Worm (Caenorhabditis elegans) whole organism, L3 larva: ENCODE results near the gene gpa-3.
A peak's percentile ranks its signal among the peaks of the same experiment; 100 is the strongest.

Experiments used
- R02D3.7 ChIP-seq: fragments of 150-350 bp; optimal IDR thresholded peaks from 2 replicates; lab custom pipeline; 2014; ENCODE audit warnings: missing biosample characterization, missing genetic modification characterization
- ZK546.5 ChIP-seq: sonication (generic microtip); optimal IDR thresholded peaks from 2 replicates; lab custom pipeline; 2017; ENCODE audit warnings: missing biosample characterization, missing genetic modification characterization
- ama-1 ChIP-seq: fragments of 150-350 bp; optimal IDR thresholded peaks from 2 replicates; lab custom pipeline; 2018
- ceh-16 ChIP-seq: sonication (generic microtip); optimal IDR thresholded peaks from 2 replicates; lab custom pipeline; 2017; ENCODE audit warnings: missing biosample characterization, missing genetic modification characterization
- ceh-82 ChIP-seq: fragments of 150-350 bp; optimal IDR thresholded peaks from 2 replicates; lab custom pipeline; 2014; ENCODE audit warnings: missing biosample characterization, missing genetic modification characterization
- ceh-9 ChIP-seq: sonication (generic microtip); optimal IDR thresholded peaks from 2 replicates; lab custom pipeline; 2018; ENCODE audit warnings: missing biosample characterization, missing genetic modification characterization
- daf-12 ChIP-seq: fragments of 150-350 bp; optimal IDR thresholded peaks from 2 replicates; lab custom pipeline; 2014; ENCODE audit warnings: missing biosample characterization, missing genetic modification reagents, missing genetic modification characterization
- egl-27 ChIP-seq: sonication (generic microtip); optimal IDR thresholded peaks from 4 replicates; lab custom pipeline; 2017; ENCODE audit warnings: missing biosample characterization, missing genetic modification reagents, missing genetic modification characterization
- elt-2 ChIP-seq: sonication (generic microtip); optimal IDR thresholded peaks from 2 replicates; lab custom pipeline; 2016; ENCODE audit warnings: missing genetic modification reagents, mild to moderate bottlenecking, missing genetic modification characterization, missing compliant biosample characterization
- elt-3 ChIP-seq, 3 experiments: fragments of 150-350 bp in 1 of 3; sonication (generic microtip) in 2 of 3; optimal IDR thresholded peaks; 2 replicates in 2 of 3; 4 replicates in 1 of 3; lab custom pipeline; 2014 to 2017; ENCODE audit warnings: missing biosample characterization in 3 of 3, missing genetic modification characterization in 3 of 3
- eor-1 ChIP-seq, 2 experiments: fragments of 150-350 bp; optimal IDR thresholded peaks; 2 replicates each; lab custom pipeline; 2014 to 2018; ENCODE audit warnings: missing biosample characterization in 2 of 2, missing genetic modification characterization in 2 of 2
- fkh-10 ChIP-seq: sonication (generic microtip); optimal IDR thresholded peaks from 2 replicates; lab custom pipeline; 2017; ENCODE audit warnings: missing biosample characterization, missing genetic modification reagents, missing genetic modification characterization
- fkh-2 ChIP-seq: fragments of 150-350 bp; optimal IDR thresholded peaks from 2 replicates; lab custom pipeline; 2014; ENCODE audit warnings: missing biosample characterization, missing genetic modification reagents, missing genetic modification characterization
- fos-1 ChIP-seq: fragments of 150-350 bp; optimal IDR thresholded peaks from 2 replicates; lab custom pipeline; 2014; ENCODE audit warnings: missing biosample characterization, missing genetic modification characterization
- hmg-11 ChIP-seq: sonication (generic microtip); optimal IDR thresholded peaks from 2 replicates; lab custom pipeline; 2016; ENCODE audit warnings: missing genetic modification characterization, missing compliant biosample characterization
- jun-1 ChIP-seq: fragments of 150-350 bp; optimal IDR thresholded peaks from 2 replicates; lab custom pipeline; 2014; ENCODE audit warnings: missing biosample characterization, missing genetic modification reagents, missing genetic modification characterization
- lin-15B ChIP-seq: fragments of 150-350 bp; optimal IDR thresholded peaks from 2 replicates; lab custom pipeline; 2014; ENCODE audit warnings: missing biosample characterization, missing genetic modification characterization
- lin-39 ChIP-seq: fragments of 150-350 bp; optimal IDR thresholded peaks from 2 replicates; lab custom pipeline; 2018; ENCODE audit warnings: missing biosample characterization, missing genetic modification reagents, missing genetic modification characterization
- lsy-12 ChIP-seq: sonication (generic microtip); optimal IDR thresholded peaks from 2 replicates; lab custom pipeline; 2016; ENCODE audit warnings: mild to moderate bottlenecking, missing genetic modification characterization, missing compliant biosample characterization
- nhr-23 ChIP-seq: fragments of 150-350 bp; optimal IDR thresholded peaks from 2 replicates; lab custom pipeline; 2014; ENCODE audit warnings: missing biosample characterization, missing genetic modification reagents, missing genetic modification characterization
- nhr-237 ChIP-seq: fragments of 150-350 bp; optimal IDR thresholded peaks from 2 replicates; lab custom pipeline; 2014; ENCODE audit warnings: missing biosample characterization, missing genetic modification characterization
- nhr-25 ChIP-seq: sonication (generic microtip); optimal IDR thresholded peaks from 2 replicates; lab custom pipeline; 2017; ENCODE audit warnings: missing biosample characterization, missing genetic modification characterization
- nhr-28 ChIP-seq: fragments of 150-350 bp; optimal IDR thresholded peaks from 2 replicates; lab custom pipeline; 2014; ENCODE audit warnings: missing biosample characterization, missing genetic modification characterization
- nhr-43 ChIP-seq: sonication (generic microtip); optimal IDR thresholded peaks from 2 replicates; lab custom pipeline; 2016; ENCODE audit warnings: mild to moderate bottlenecking, missing genetic modification characterization, missing compliant biosample characterization; ENCODE audit not compliant: poor library complexity, severe bottlenecking
- nhr-67 ChIP-seq: fragments of 150-350 bp; optimal IDR thresholded peaks from 2 replicates; lab custom pipeline; 2014; ENCODE audit warnings: missing biosample characterization, missing genetic modification characterization
- nhr-77 ChIP-seq: fragments of 150-350 bp; optimal IDR thresholded peaks from 2 replicates; lab custom pipeline; 2014; ENCODE audit warnings: missing biosample characterization, missing genetic modification characterization
- pha-4 ChIP-seq: fragments of 150-350 bp; optimal IDR thresholded peaks from 2 replicates; lab custom pipeline; 2014; ENCODE audit warnings: missing biosample characterization, missing genetic modification reagents, missing genetic modification characterization
- pqm-1 ChIP-seq: fragments of 150-350 bp; optimal IDR thresholded peaks from 2 replicates; lab custom pipeline; 2017; ENCODE audit warnings: missing biosample characterization, missing genetic modification characterization, inconsistent platforms
- skn-1 ChIP-seq: fragments of 150-350 bp; optimal IDR thresholded peaks from 2 replicates; lab custom pipeline; 2014; ENCODE audit warnings: missing biosample characterization, missing genetic modification characterization
- tbx-2 ChIP-seq: sonication (generic microtip); optimal IDR thresholded peaks from 2 replicates; lab custom pipeline; 2016; ENCODE audit warnings: mild to moderate bottlenecking, missing genetic modification characterization, missing compliant biosample characterization
- unc-39 ChIP-seq: sonication (generic microtip); optimal IDR thresholded peaks from 4 replicates; lab custom pipeline; 2017; ENCODE audit warnings: missing biosample characterization, missing genetic modification characterization
- unc-62 ChIP-seq: fragments of 150-350 bp; sonication (generic microtip); optimal IDR thresholded peaks from 4 replicates; lab custom pipeline; 2014; ENCODE audit warnings: missing biosample characterization, missing genetic modification reagents, missing genetic modification characterization
- zag-1 ChIP-seq: fragments of 150-350 bp; optimal IDR thresholded peaks from 2 replicates; lab custom pipeline; 2014; ENCODE audit warnings: missing biosample characterization, missing genetic modification characterization
- ztf-11 ChIP-seq: fragments of 150-350 bp; optimal IDR thresholded peaks from 2 replicates; lab custom pipeline; 2014; ENCODE audit warnings: missing biosample characterization, missing genetic modification characterization
- ztf-4 ChIP-seq: fragments of 150-350 bp; optimal IDR thresholded peaks from 2 replicates; lab custom pipeline; 2014; ENCODE audit warnings: missing biosample characterization, missing genetic modification characterization

gpa-3 gene

DNA sequence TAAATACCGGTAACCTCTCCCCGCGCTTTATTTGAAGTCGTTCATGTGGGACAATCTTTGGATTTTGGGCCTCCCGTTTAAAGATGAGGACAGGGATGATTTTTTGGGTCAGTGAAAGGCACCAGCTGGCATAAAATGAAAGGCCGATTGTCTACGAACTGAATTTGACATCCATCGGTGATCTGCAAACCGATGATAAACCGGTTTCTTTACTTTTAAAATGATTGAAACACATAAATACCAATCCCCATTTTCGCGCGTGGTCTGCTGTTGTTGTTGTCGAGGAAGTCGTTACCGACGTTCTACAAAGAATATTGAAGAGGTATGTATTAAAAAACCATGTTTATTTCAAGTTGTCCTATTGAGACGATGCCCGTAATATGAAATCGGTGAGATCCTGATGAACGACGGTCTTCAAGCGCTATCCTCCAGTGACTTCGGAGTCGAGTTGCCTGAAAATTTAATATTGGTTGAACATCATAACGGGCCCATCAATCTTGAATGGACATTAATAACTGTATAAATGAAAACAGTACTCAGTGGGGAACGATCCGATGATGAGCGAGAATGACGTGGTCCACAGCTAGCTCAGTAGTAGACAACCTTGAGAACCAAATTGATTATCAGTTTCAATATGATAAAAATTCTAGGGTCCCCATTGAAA, 16.5 kb downstream of the gpa-3 start:
- TF ChIP-seq lin-39 (tag; lab: Kevin White, UChicago) = peak; percentile 34
- TF ChIP-seq ama-1 (lab: Kevin White, UChicago) = peak; percentile 42
- TF ChIP-seq pha-4 (tag; lab: Kevin White, UChicago) = peak; percentile 17
- TF ChIP-seq nhr-43 (tag; lab: Kevin White, UChicago) = peak; percentile 25
- TF ChIP-seq eor-1 (tag; optimal IDR thresholded peaks at IDR 0.05; lab: Kevin White, UChicago) = no peak

DNA sequence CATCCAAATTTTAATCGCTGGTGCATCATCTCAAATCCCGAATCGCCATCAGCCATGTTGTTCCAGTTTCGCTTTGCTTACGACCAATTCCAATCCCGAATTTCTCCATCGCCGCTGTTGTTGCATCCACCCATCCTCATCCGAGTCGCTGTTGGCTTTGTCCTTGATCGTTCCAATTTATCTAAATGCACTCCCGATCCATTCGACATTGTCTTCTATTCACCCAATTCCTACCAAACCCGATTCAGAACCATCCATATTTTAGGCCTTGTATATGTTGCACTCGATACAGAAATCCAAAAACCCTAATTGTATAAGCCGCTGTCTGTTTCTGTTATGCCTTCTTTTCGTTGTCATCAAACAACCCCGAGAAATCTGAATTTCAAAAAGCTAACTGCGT, 19.3 kb downstream of the gpa-3 start:
- TF ChIP-seq ZK546.5 (tag; lab: Kevin White, UChicago) (no peak), nhr-43 (tag; lab: Kevin White, UChicago) (peak; percentile 28), hmg-11 (no peak), nhr-28 (tag; lab: Kevin White, UChicago) (no peak), ceh-82 (tag; lab: Kevin White, UChicago) (no peak), ztf-4 (tag; lab: Kevin White, UChicago) (no peak), ceh-9 (tag; lab: Kevin White, UChicago) (no peak), fos-1 (tag; lab: Kevin White, UChicago) (no peak), nhr-67 (tag; lab: Kevin White, UChicago) (no peak), pqm-1 (tag; lab: Kevin White, UChicago) (no peak), skn-1 (tag; lab: Kevin White, UChicago) (no peak), unc-39 (no peak), zag-1 (tag; lab: Kevin White, UChicago) (no peak), elt-2 (tag; lab: Kevin White, UChicago) (peak; percentile 3), elt-3 (tag; optimal IDR thresholded peaks at IDR 0.05; lab: Kevin White, UChicago) (no peak), fkh-10 (no peak), unc-62 (GFP tag; lab: Kevin White, UChicago) (no peak), tbx-2 (tag; lab: Kevin White, UChicago) (no peak), ceh-16 (tag; lab: Kevin White, UChicago) (no peak), jun-1 (tag; lab: Kevin White, UChicago) (no peak), pha-4 (tag; lab: Kevin White, UChicago) (no peak), nhr-23 (tag; lab: Kevin White, UChicago) (no peak), ama-1 (lab: Kevin White, UChicago) (no peak), fkh-2 (no peak), lin-15B (tag; lab: Kevin White, UChicago) (no peak), nhr-25 (tag; lab: Kevin White, UChicago) (peak; percentile 47)

DNA sequence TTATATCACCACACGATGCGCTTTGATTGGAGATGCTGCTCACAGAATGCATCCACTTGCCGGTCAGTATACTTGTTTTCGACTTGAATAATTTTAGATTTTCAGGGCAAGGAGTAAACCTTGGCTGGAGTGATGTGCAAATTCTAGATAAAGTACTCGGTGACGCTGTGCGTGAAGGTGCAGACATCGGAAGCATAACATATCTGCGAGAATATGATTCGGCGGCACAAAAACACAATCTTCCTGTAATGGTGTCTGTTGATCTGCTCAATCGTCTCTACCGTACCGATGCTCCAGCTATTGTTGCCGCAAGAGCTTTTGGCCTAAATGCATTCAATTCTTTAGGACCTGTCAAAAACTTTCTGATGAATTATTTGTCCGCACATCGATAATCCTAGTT, 21.1 kb downstream of the gpa-3 start:
- TF ChIP-seq ztf-11 (tag; lab: Kevin White, UChicago) (no peak), nhr-43 (tag; lab: Kevin White, UChicago) (peak; percentile 75), elt-2 (tag; lab: Kevin White, UChicago) (peak; percentile 43), nhr-25 (tag; lab: Kevin White, UChicago) (peak; percentile 45), lsy-12 (tag; lab: Kevin White, UChicago) (peak; percentile 78), nhr-77 (tag; lab: Kevin White, UChicago) (no peak), nhr-23 (tag; lab: Kevin White, UChicago) (peak; percentile 49), ama-1 (lab: Kevin White, UChicago) (peak; percentile 99), egl-27 (tag; lab: Kevin White, UChicago) (no peak)

DNA sequence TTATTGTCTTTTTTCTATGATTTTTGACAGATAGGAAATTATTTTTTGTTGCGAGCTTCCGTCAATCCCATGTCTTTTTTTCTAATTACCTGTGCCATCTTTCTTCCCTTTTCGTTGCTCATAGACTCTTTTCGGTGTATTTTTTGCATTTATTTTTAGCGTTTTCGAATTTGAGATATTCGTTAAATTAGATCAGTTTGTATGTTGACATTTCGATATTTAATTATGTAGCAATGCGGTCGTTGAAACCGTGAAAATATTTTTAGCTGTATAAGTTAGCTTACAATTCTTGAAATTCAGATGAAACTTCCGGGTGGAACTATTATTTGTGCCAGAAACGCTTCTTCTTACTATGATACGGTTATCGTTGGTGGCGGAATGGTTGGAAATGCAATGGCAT, 23.1 kb downstream of the gpa-3 start, which contains the start of gene coq-6:
TSS of gene coq-6 (plus strand) at position 301 of the 400 bp plus-strand sequence.
- TF ChIP-seq lsy-12 (tag; lab: Kevin White, UChicago) = no peak
- no peak for TF ChIP-seq nhr-43 (tag; lab: Kevin White, UChicago)
- no peak for TF ChIP-seq elt-3 (tag; optimal IDR thresholded peaks at IDR 0.05; lab: Kevin White, UChicago)
- no peak for TF ChIP-seq daf-12 (tag; lab: Kevin White, UChicago)
- no peak for TF ChIP-seq ztf-4 (tag; lab: Kevin White, UChicago)
- TF ChIP-seq unc-39 = no peak
- TF ChIP-seq ceh-9 (tag; lab: Kevin White, UChicago) = no peak
- TF ChIP-seq nhr-77 (tag; lab: Kevin White, UChicago) = no peak
- no peak for TF ChIP-seq R02D3.7
- no peak for TF ChIP-seq nhr-237 (tag; lab: Kevin White, UChicago)
- TF ChIP-seq skn-1 (tag; lab: Kevin White, UChicago) = no peak
- TF ChIP-seq ama-1 (lab: Kevin White, UChicago) = no peak
